Fruit fly (Drosophila melanogaster) whole organism, prepupa: ENCODE results near the gene CG13071.
A peak's percentile ranks its signal among the peaks of the same experiment; 100 is the strongest.

Experiments
- Blimp-1 ChIP-seq: fragments of 200-800 bp; sonication (Bioruptor generic); optimal IDR thresholded peaks from 3 replicates; lab custom pipeline; 2017; ENCODE audit warnings: missing biosample characterization, missing genetic modification characterization, mild to moderate bottlenecking, moderate library complexity, missing genetic modification reagents
- CG15336 ChIP-seq: fragments of 200-800 bp; sonication (Bioruptor generic); IDR thresholded peaks from 2 replicates; pipeline ENCODE4 v1.3.6; 2022; ENCODE audit warnings: missing biosample characterization, missing genetic modification characterization
- Eip93F ChIP-seq: fragments of 200-800 bp; sonication (Bioruptor generic); optimal IDR thresholded peaks from 2 replicates; lab custom pipeline; 2016; ENCODE audit warnings: missing biosample characterization, mild to moderate bottlenecking, missing genetic modification characterization
- Gug ChIP-seq: fragments of 200-800 bp; sonication (Bioruptor generic); IDR thresholded peaks from 2 replicates; pipeline ENCODE4 v1.3.6; 2022; ENCODE audit warnings: missing biosample characterization, missing genetic modification characterization
- dac ChIP-seq: fragments of 200-800 bp; sonication (Bioruptor generic); optimal IDR thresholded peaks from 2 replicates; lab custom pipeline; 2017; ENCODE audit warnings: missing biosample characterization, mild to moderate bottlenecking, missing genetic modification characterization
- dsx ChIP-seq: fragments of 200-800 bp; optimal IDR thresholded peaks from 3 replicates; lab custom pipeline; 2019; ENCODE audit warnings: missing biosample characterization, mild to moderate bottlenecking, missing genetic modification characterization, moderate library complexity; ENCODE audit not compliant: poor library complexity, severe bottlenecking
- topi ChIP-seq: fragments of 200-800 bp; sonication (Bioruptor generic); optimal IDR thresholded peaks from 3 replicates; lab custom pipeline; 2016; ENCODE audit warnings: missing biosample characterization, missing genetic modification characterization

- TF ChIP-seq CG15336, result peak; percentile 22; the same call in 1 of the 2 replicates
- TF ChIP-seq topi (GFP tag; lab: Kevin White, UChicago), result no peak
- TF ChIP-seq Gug (GFP tag; lab: Robert Waterston, UW), result 0 out of 2 replicates have a peak, but pooled peaks have one; percentile 11
- no peak for TF ChIP-seq Eip93F (GFP tag; lab: Kevin White, UChicago)
- peak; percentile 97 for TF ChIP-seq dsx
- no peak for TF ChIP-seq Blimp-1
- no peak for TF ChIP-seq dac
Measured at dm6 chr3L:16214533-16215207, 47.9 kb upstream of the CG13071 start.
